Worm (Caenorhabditis elegans): ENCODE results near the gene tmem-231.

Gene tmem-231

DNA sequence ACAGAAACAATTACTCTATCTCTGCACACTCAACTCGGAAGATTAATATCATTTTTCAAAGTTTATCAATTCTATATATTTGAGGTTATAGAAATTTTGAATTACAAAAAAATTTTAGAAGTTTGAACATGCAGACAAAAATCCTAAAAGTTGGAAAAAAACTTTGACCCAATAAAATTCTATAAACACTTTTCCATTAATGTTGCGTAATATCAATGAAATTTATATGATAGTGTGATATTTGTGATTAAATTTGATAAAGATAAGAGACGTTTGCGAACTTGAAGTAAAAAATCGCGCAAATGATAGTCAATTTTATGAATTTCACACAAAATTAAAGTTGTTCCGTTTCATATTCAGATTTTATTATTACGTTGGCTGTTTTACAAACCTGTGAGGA lies 27.5 kb downstream of the tmem-231 start:
- peak; percentile 3 for TF ChIP-seq nhr-80 (tag; optimal IDR thresholded peaks at IDR 0.05)
- TF ChIP-seq zfh-2 (GFP tag; conservative IDR thresholded peaks at IDR 0.05), result no peak

- TF ChIP-seq madf-8 (GFP tag; conservative IDR thresholded peaks at IDR 0.05) (no peak), sea-2 (GFP tag; IDR thresholded peaks at IDR 0.05) (no peak), lag-1 (GFP tag; IDR thresholded peaks at IDR 0.05) (no peak), nhr-80 (tag; optimal IDR thresholded peaks at IDR 0.05) (no peak), attf-3 (GFP tag; conservative IDR thresholded peaks at IDR 0.05) (peak; percentile 82), lsl-1 (GFP tag; optimal IDR thresholded peaks at IDR 0.05) (peak; percentile 25), ceh-79 (tag; optimal IDR thresholded peaks at IDR 0.05) (no peak)
Measured at ce11 chrIV:8456899-8457298, 30.3 kb downstream of the tmem-231 start, which contains the start of gene syx-4. syx-4 (plus strand) TSS chrIV:8457280.

ce11 chrIV:8460208-8460607 lies 33.6 kb downstream of the tmem-231 start, which contains the start of gene ant-1.4:
ant-1.4 (minus strand) TSS chrIV:8460308.
- no peak for TF ChIP-seq ceh-40 (GFP tag; IDR thresholded peaks at IDR 0.05)
- no peak for TF ChIP-seq nhr-120 (GFP tag; IDR thresholded peaks at IDR 0.05)
- TF ChIP-seq nfya-1 (tag; optimal IDR thresholded peaks at IDR 0.05; ENCODE audit: borderline replicate concordance, insufficient read depth), result no peak
- no peak for TF ChIP-seq pha-4 (tag; optimal IDR thresholded peaks at IDR 0.05)

- TF ChIP-seq mxl-1 (tag; optimal IDR thresholded peaks at IDR 0.05), result no peak
- no peak for TF ChIP-seq nhr-80 (tag; optimal IDR thresholded peaks at IDR 0.05)
- TF ChIP-seq lsl-1 (GFP tag; optimal IDR thresholded peaks at IDR 0.05), result no peak
- TF ChIP-seq zim-3 (tag; optimal IDR thresholded peaks at IDR 0.05), result no peak
- no peak for TF ChIP-seq D2030.7 (GFP tag; IDR thresholded peaks at IDR 0.05)
- TF ChIP-seq F52B5.7 (tag; optimal IDR thresholded peaks at IDR 0.05), result no peak
- no peak for TF ChIP-seq madf-6 (GFP tag; IDR thresholded peaks at IDR 0.05)
- TF ChIP-seq ceh-91 (GFP tag; IDR thresholded peaks at IDR 0.05), result no peak
- no peak for TF ChIP-seq F23B12.7 (tag; optimal IDR thresholded peaks at IDR 0.05; ENCODE audit: insufficient read depth)
- TF ChIP-seq rec-8 (tag; optimal IDR thresholded peaks at IDR 0.05), result no peak
- TF ChIP-seq lag-1 (GFP tag; IDR thresholded peaks at IDR 0.05), result no peak
- no peak for TF ChIP-seq B0019.2 (GFP tag; conservative IDR thresholded peaks at IDR 0.05)
- no peak for TF ChIP-seq F49E8.2 (tag; optimal IDR thresholded peaks at IDR 0.05; ENCODE audit: insufficient read depth)
- TF ChIP-seq aptf-3 (GFP tag; IDR thresholded peaks at IDR 0.05), result no peak
- no peak for TF ChIP-seq B0035.1 (tag; optimal IDR thresholded peaks at IDR 0.05)
- no peak for TF ChIP-seq hlh-12 (tag; optimal IDR thresholded peaks at IDR 0.05)
- no peak for TF ChIP-seq bed-1 (GFP tag; IDR thresholded peaks at IDR 0.05)
- no peak for TF ChIP-seq hsf-1 (GFP tag; IDR thresholded peaks at IDR 0.05)
Measured at ce11 chrIV:8461177-8461576, 34.6 kb downstream of the tmem-231 start.

- TF ChIP-seq him-1 (tag; optimal IDR thresholded peaks at IDR 0.05) (no peak), Y53G8AR.9 (GFP tag; conservative IDR thresholded peaks at IDR 0.05) (no peak), dox-1 (GFP tag; IDR thresholded peaks at IDR 0.05) (no peak), aptf-2 (GFP tag; conservative IDR thresholded peaks at IDR 0.05) (no peak), tlf-1 (GFP tag; optimal IDR thresholded peaks at IDR 0.05) (no peak), D2030.7 (GFP tag; IDR thresholded peaks at IDR 0.05) (no peak), Y67H2A.10 (GFP tag; conservative IDR thresholded peaks at IDR 0.05) (no peak), bed-1 (GFP tag; IDR thresholded peaks at IDR 0.05) (no peak), tbp1 (GFP tag; optimal IDR thresholded peaks at IDR 0.05) (no peak), hlh-12 (tag; optimal IDR thresholded peaks at IDR 0.05) (no peak), ceh-91 (GFP tag; IDR thresholded peaks at IDR 0.05) (no peak), ceh-27 (GFP tag; optimal IDR thresholded peaks at IDR 0.05) (no peak), F22D6.2 (tag; optimal IDR thresholded peaks at IDR 0.05) (no peak), lin-35 (GFP tag; optimal IDR thresholded peaks at IDR 0.05) (no peak), lir-1 (GFP tag; conservative IDR thresholded peaks at IDR 0.05) (no peak), madf-6 (GFP tag; IDR thresholded peaks at IDR 0.05) (no peak), dpl-1 (GFP tag; optimal IDR thresholded peaks at IDR 0.05) (no peak)
Measured at ce11 chrIV:8462376-8462775, 35.8 kb downstream of the tmem-231 start.

Measured in whole organism, young adult.